Fruit fly (Drosophila melanogaster) whole organism, larva: Measurements from ENCODE around the gene Snx6.

Experiments
- noc ChIP-seq: fragments of 200-800 bp; sonication (Bioruptor generic); optimal IDR thresholded peaks from 3 replicates; lab custom pipeline; 2019; ENCODE audit warnings: missing biosample characterization, mild to moderate bottlenecking, missing genetic modification characterization, moderate library complexity

Gene Snx6

dm6 chr2L:8217917-8218316 is 2.6 kb downstream of the Snx6 start, which contains the start of gene CG8292:
Gene CG8292, minus strand, starts transcription at chr2L:8218017.
- no peak for TF ChIP-seq noc

dm6 chr2L:8215259-8215929 is 5.1 kb downstream of the Snx6 start, which contains the start of gene CG8349:
Gene CG8349, plus strand, starts transcription at chr2L:8215915.
- no peak for TF ChIP-seq noc

- TF ChIP-seq noc, result peak; percentile 27
These were observed 6.6 kb downstream of the Snx6 start, which contains the start of gene CG8353 for dm6 chr2L:8213987-8214386. Gene CG8353, plus strand, starts transcription at chr2L:8214045.

dm6 chr2L:8212666-8213270 is 7.8 kb downstream of the Snx6 start, which contains the start of the genes CG8372 and CG8360:
Gene CG8372, minus strand, starts transcription at chr2L:8212902.
Gene CG8360, plus strand, starts transcription at chr2L:8212959.
- TF ChIP-seq noc, result peak; percentile 98

- TF ChIP-seq noc, result peak; percentile 67
These were observed 9.5 kb downstream of the Snx6 start, which contains the start of gene Ssb-c31a for dm6 chr2L:8211070-8211469. Gene Ssb-c31a, plus strand, starts transcription at chr2L:8211347.

- no peak for TF ChIP-seq noc
These were observed 10.1 kb downstream of the Snx6 start for dm6 chr2L:8210468-8210867.

- TF ChIP-seq noc, result no peak
These were observed 11.2 kb downstream of the Snx6 start for dm6 chr2L:8209362-8209761.

dm6 chr2L:8205871-8206270 is 14.7 kb downstream of the Snx6 start, which contains the start of gene CG8419:
Gene CG8419, plus strand, starts transcription at chr2L:8206171.
- no peak for TF ChIP-seq noc

dm6 chr2L:8204996-8205567 is 15.5 kb downstream of the Snx6 start, which contains the start of gene SLC5A11:
Gene SLC5A11, minus strand, starts transcription at chr2L:8205132.
- peak; percentile 98 for TF ChIP-seq noc

- TF ChIP-seq noc, result no peak
These were observed 16.2 kb downstream of the Snx6 start for dm6 chr2L:8204366-8204765.

dm6 chr2L:8203748-8204147 is 16.8 kb downstream of the Snx6 start:
- peak; percentile 9 for TF ChIP-seq noc

- TF ChIP-seq noc, result no peak
These were observed 18.0 kb downstream of the Snx6 start for dm6 chr2L:8202569-8202968.

- no peak for TF ChIP-seq noc
These were observed 21.8 kb downstream of the Snx6 start, which contains the start of gene PGAP5 for dm6 chr2L:8198757-8199156. Gene PGAP5, plus strand, starts transcription at chr2L:8198882.

- no peak for TF ChIP-seq noc
These were observed 23.6 kb downstream of the Snx6 start, which contains the start of the genes CG8475 and CG8460 for dm6 chr2L:8196757-8197530. Gene CG8475, minus strand, starts transcription at chr2L:8196918. Gene CG8460, plus strand, starts transcription at chr2L:8197193.

dm6 chr2L:8195722-8196323 is 24.7 kb downstream of the Snx6 start:
- no peak for TF ChIP-seq noc

- no peak for TF ChIP-seq noc
These were observed 29.9 kb downstream of the Snx6 start, which contains the start of gene CG34134 for dm6 chr2L:8190681-8191080. Gene CG34134, minus strand, starts transcription at chr2L:8190781.
